Fruit fly (Drosophila melanogaster) whole organism, pupa: ENCODE measurements around the gene CG3448.

Experiments
- CG14655 ChIP-seq: fragments of 200-800 bp; sonication (Bioruptor generic); optimal IDR thresholded peaks from 3 replicates; lab custom pipeline; 2017; ENCODE audit warnings: mild to moderate bottlenecking, missing biosample characterization, missing genetic modification reagents, missing genetic modification characterization
- EcR ChIP-seq: fragments of 200-800 bp; sonication (Bioruptor generic); optimal IDR thresholded peaks from 3 replicates; lab custom pipeline; 2019; ENCODE audit warnings: missing biosample characterization, missing genetic modification characterization, mild to moderate bottlenecking, moderate library complexity, missing genetic modification reagents
- Ets98B ChIP-seq: fragments of 200-800 bp; sonication (Bioruptor generic); IDR thresholded peaks from 2 replicates; pipeline ENCODE4 v1.3.6; 2022; ENCODE audit warnings: missing biosample characterization, missing genetic modification characterization
- Snoo ChIP-seq: fragments of 200-800 bp; sonication (Bioruptor generic); optimal IDR thresholded peaks from 3 replicates; lab custom pipeline; 2017; ENCODE audit warnings: missing biosample characterization, mild to moderate bottlenecking, missing genetic modification characterization, inconsistent platforms

DNA sequence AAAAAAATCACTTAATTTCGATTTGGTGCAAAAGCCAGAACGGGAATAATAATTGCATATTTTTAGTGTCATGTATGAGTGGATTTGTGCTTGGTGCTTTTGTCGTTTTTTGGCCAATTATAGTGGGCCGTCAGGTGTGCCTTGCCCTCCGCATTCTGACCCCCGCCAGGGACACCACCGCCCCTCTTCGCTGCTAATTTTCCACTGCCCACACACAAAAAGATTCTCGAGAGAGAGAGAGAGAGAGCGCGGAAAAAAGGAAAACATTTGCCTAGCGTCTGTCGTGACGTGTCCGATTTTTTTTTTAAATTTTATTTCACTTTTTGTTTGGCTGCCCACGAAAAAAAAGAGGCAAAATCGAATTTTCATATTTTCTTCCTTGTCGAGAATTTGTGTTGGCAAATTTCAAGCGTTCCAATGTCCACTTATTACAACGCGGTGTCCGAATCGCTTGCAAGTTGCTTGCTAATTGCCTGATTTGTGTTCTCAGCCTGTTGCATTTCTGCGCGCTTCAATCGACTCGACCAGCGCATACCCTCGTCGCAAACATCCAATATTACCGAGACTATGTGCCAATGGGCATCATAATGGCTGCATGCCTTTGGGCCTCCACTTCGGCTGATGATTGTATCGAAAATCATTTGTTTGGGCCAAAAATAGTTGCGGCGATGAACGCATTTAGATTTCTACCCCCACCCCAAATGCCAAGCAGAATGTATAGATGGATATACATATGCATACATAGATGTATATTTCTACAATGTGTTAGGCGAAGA lies 19.3 kb downstream of the CG3448 start:
- no peak for TF ChIP-seq Snoo (tag; lab: Kevin White, UChicago)
- TF ChIP-seq EcR (GFP tag; lab: Kevin White, UChicago) = no peak
- no peak for TF ChIP-seq CG14655 (GFP tag; lab: Kevin White, UChicago)
- TF ChIP-seq Ets98B (GFP tag; lab: Robert Waterston, UW) = no peak
